Fruit fly (Drosophila melanogaster) whole organism, wandering third instar larva: ENCODE data around the gene lbl.

Experiments
- Abd-B ChIP-seq: fragments of >200 bp; optimal IDR thresholded peaks from 2 replicates; lab custom pipeline; 2017; ENCODE audit warnings: missing biosample characterization, missing genetic modification characterization
- CG32264 ChIP-seq: fragments of 200-800 bp; sonication (Bioruptor generic); optimal IDR thresholded peaks from 2 replicates; lab custom pipeline; 2016; ENCODE audit warnings: missing biosample characterization, missing genetic modification characterization
- CG9705 ChIP-seq: fragments of 200-800 bp; sonication (Bioruptor generic); optimal IDR thresholded peaks from 2 replicates; lab custom pipeline; 2018; ENCODE audit warnings: missing biosample characterization, mild to moderate bottlenecking, missing genetic modification characterization
- Dfd ChIP-seq: fragments of >200 bp; optimal IDR thresholded peaks from 2 replicates; lab custom pipeline; 2017; ENCODE audit warnings: missing biosample characterization, missing genetic modification characterization
- Dif ChIP-seq: fragments of 200-275, 200-300 bp; sonication (Bioruptor generic); optimal IDR thresholded peaks from 2 replicates; lab custom pipeline; 2018; ENCODE audit warnings: missing biosample characterization, missing genetic modification characterization; ENCODE audit not compliant: partially characterized antibody
- GATAd ChIP-seq: sonication (Bioruptor generic); optimal IDR thresholded peaks from 2 replicates; lab custom pipeline; 2016; ENCODE audit warnings: missing biosample characterization, missing genetic modification characterization
- HLH106 ChIP-seq: fragments of 200-800 bp; optimal IDR thresholded peaks from 3 replicates; lab custom pipeline; 2019; ENCODE audit warnings: missing biosample characterization, mild to moderate bottlenecking, missing genetic modification characterization, moderate library complexity
- Hnf4 ChIP-seq: fragments of 200-800 bp; sonication (Bioruptor generic); optimal IDR thresholded peaks from 2 replicates; lab custom pipeline; 2016; ENCODE audit warnings: missing biosample characterization, mild to moderate bottlenecking, missing genetic modification characterization
- Hr78 ChIP-seq: fragments of >200 bp; optimal IDR thresholded peaks from 2 replicates; lab custom pipeline; 2017; ENCODE audit warnings: missing biosample characterization, missing genetic modification characterization
- Hr83 ChIP-seq: fragments of 200-300 bp; sonication (Bioruptor generic); optimal IDR thresholded peaks from 2 replicates; lab custom pipeline; 2016; ENCODE audit warnings: missing biosample characterization, mild to moderate bottlenecking, missing genetic modification characterization, moderate library complexity; ENCODE audit not compliant: poor library complexity, severe bottlenecking
- Jra ChIP-seq: sonication (Bioruptor generic); optimal IDR thresholded peaks from 2 replicates; lab custom pipeline; 2016; ENCODE audit warnings: missing biosample characterization, missing genetic modification characterization
- Mio ChIP-seq: sonication (Bioruptor generic); optimal IDR thresholded peaks from 2 replicates; lab custom pipeline; 2016; ENCODE audit warnings: missing biosample characterization, missing genetic modification characterization
- Myc ChIP-seq: fragments of >200 bp; optimal IDR thresholded peaks from 2 replicates; lab custom pipeline; 2017
- N ChIP-seq: fragments of >200 bp; optimal IDR thresholded peaks from 2 replicates; lab custom pipeline; 2018; ENCODE audit warnings: missing biosample characterization, missing external identifiers, missing genetic modification characterization
- OdsH ChIP-seq: fragments of 200-800 bp; sonication (Bioruptor generic); optimal IDR thresholded peaks from 2 replicates; lab custom pipeline; 2016; ENCODE audit warnings: missing biosample characterization, mild to moderate bottlenecking, missing genetic modification characterization
- Rel ChIP-seq, 2 experiments: fragments of 200-800 bp; sonication (Bioruptor generic) in 1 of 2; optimal IDR thresholded peaks; 2 replicates in 1 of 2; 3 replicates in 1 of 2; lab custom pipeline; 2016 to 2019; ENCODE audit warnings: mild to moderate bottlenecking in 2 of 2, missing biosample characterization in 2 of 2, missing genetic modification characterization in 2 of 2, moderate library complexity in 1 of 2
- Sp1 ChIP-seq: fragments of 200-800 bp; sonication (Bioruptor generic); optimal IDR thresholded peaks from 3 replicates; lab custom pipeline; 2019; ENCODE audit warnings: missing biosample characterization, mild to moderate bottlenecking, missing genetic modification characterization, moderate library complexity
- Vsx2 ChIP-seq: fragments of 200-300, 225-300 bp; sonication (Bioruptor generic); optimal IDR thresholded peaks from 2 replicates; lab custom pipeline; 2018; ENCODE audit warnings: missing biosample characterization, missing genetic modification characterization; ENCODE audit not compliant: partially characterized antibody
- br ChIP-seq: fragments of 200-800 bp; sonication (Bioruptor generic); optimal IDR thresholded peaks from 2 replicates; lab custom pipeline; 2016; ENCODE audit warnings: missing biosample characterization, missing genetic modification characterization
- brk ChIP-seq: fragments of 200-800 bp; sonication (Bioruptor generic); optimal IDR thresholded peaks from 2 replicates; lab custom pipeline; 2016; ENCODE audit warnings: missing biosample characterization, mild to moderate bottlenecking, missing genetic modification characterization
- dl ChIP-seq, 2 experiments: fragments of 175-275, 200-275 bp in 1 of 2; fragments of 200-275 bp in 1 of 2; sonication (Bioruptor generic); optimal IDR thresholded peaks; lab custom pipeline; 2018; ENCODE audit warnings: mild to moderate bottlenecking in 2 of 2, missing biosample characterization in 2 of 2, missing genetic modification characterization in 2 of 2, moderate library complexity in 2 of 2; ENCODE audit not compliant: partially characterized antibody in 2 of 2, insufficient read depth in 1 of 2
- dmrt93B ChIP-seq: fragments of 200-800 bp; sonication (Bioruptor generic); optimal IDR thresholded peaks from 2 replicates; lab custom pipeline; 2018; ENCODE audit warnings: missing biosample characterization, mild to moderate bottlenecking, missing genetic modification characterization
- dsf ChIP-seq: sonication (Bioruptor generic); optimal IDR thresholded peaks from 2 replicates; lab custom pipeline; 2016; ENCODE audit warnings: missing biosample characterization, missing genetic modification characterization, borderline replicate concordance
- ey ChIP-seq: fragments of 200-800 bp; sonication (Bioruptor generic); optimal IDR thresholded peaks from 2 replicates; lab custom pipeline; 2016; ENCODE audit warnings: missing biosample characterization, missing genetic modification characterization
- foxo ChIP-seq, 2 experiments: fragments of 200-800 bp; sonication (Bioruptor generic); optimal IDR thresholded peaks; 2 replicates in 1 of 2; 3 replicates in 1 of 2; lab custom pipeline; 2016 to 2017; ENCODE audit warnings: missing biosample characterization in 2 of 2, missing genetic modification characterization in 2 of 2
- fru ChIP-seq: fragments of 200-800 bp; sonication (Bioruptor generic); optimal IDR thresholded peaks from 3 replicates; lab custom pipeline; 2016; ENCODE audit warnings: missing biosample characterization, mild to moderate bottlenecking, missing genetic modification characterization
- h ChIP-seq: fragments of 200-800 bp; sonication (Bioruptor generic); optimal IDR thresholded peaks from 3 replicates; lab custom pipeline; 2016; ENCODE audit warnings: missing biosample characterization, mild to moderate bottlenecking, missing genetic modification characterization
- jim ChIP-seq: fragments of 175-275, 200-325 bp; sonication (Bioruptor generic); optimal IDR thresholded peaks from 2 replicates; lab custom pipeline; 2016; ENCODE audit warnings: missing biosample characterization, mild to moderate bottlenecking, missing genetic modification characterization
- lola ChIP-seq: fragments of >200 bp; optimal IDR thresholded peaks from 2 replicates; lab custom pipeline; 2017; ENCODE audit warnings: missing biosample characterization, missing genetic modification characterization
- pan ChIP-seq: fragments of >200 bp; optimal IDR thresholded peaks from 2 replicates; lab custom pipeline; 2017
- psq ChIP-seq: fragments of 200-800 bp; sonication (Bioruptor generic); optimal IDR thresholded peaks from 3 replicates; lab custom pipeline; 2017; ENCODE audit warnings: missing biosample characterization, mild to moderate bottlenecking, missing genetic modification characterization, moderate library complexity
- rgr ChIP-seq: fragments of 200-800 bp; sonication (Bioruptor generic); optimal IDR thresholded peaks from 3 replicates; lab custom pipeline; 2016; ENCODE audit warnings: missing biosample characterization, mild to moderate bottlenecking, missing genetic modification characterization
- sage ChIP-seq: fragments of 200-800 bp; sonication (Bioruptor generic); optimal IDR thresholded peaks from 2 replicates; lab custom pipeline; 2016; ENCODE audit warnings: missing biosample characterization, mild to moderate bottlenecking, missing genetic modification characterization
- sv ChIP-seq: fragments of 200-800 bp; sonication (Bioruptor generic); optimal IDR thresholded peaks from 3 replicates; lab custom pipeline; 2016; ENCODE audit warnings: missing biosample characterization, missing genetic modification characterization
- tai ChIP-seq: sonication (Bioruptor generic); optimal IDR thresholded peaks from 2 replicates; lab custom pipeline; 2016; ENCODE audit warnings: missing biosample characterization, missing genetic modification characterization
- woc ChIP-seq: sonication (Bioruptor generic); optimal IDR thresholded peaks from 2 replicates; lab custom pipeline; 2016; ENCODE audit warnings: missing biosample characterization, mild to moderate bottlenecking, missing genetic modification characterization

The lbl gene

DNA sequence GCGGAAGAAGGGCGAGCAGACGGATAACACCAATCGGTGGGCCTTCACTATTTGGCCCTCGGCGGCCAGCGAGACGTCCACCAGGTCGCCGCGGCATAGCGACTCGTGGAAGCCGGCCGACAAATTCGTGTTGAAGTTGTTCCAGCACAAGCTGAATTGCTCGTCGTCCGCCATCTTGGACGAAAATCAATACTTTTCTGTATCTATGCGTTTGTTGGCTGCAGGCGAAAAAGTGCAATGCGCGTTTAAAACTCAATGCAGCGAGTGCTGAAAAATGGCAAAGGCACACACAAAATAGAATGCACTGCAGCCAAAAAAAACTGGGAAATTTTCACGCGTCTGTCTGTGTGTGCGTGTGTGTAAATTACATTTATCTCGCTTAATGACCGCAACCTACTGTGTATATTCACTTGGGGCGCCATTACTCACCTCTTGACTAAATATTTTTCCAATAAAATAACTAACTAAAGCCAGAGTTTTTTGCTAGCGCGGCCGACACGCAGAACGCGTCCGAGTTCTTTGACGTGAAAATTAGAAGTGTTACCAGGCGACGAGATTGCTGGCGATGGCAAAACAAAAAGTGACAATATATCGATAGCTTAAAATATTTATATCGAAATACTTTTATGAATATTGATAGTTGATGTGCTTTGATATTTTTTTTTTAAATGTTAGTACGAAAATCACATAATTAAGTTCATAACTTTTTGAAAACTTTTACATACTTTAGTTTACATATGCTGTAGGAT, 56.9 kb downstream of the lbl start:
- TF ChIP-seq Hnf4 (GFP tag; lab: Kevin White, UChicago) (no peak), Hr83 (GFP tag; lab: Kevin White, UChicago) (peak; percentile 12), Sp1 (GFP tag; lab: Kevin White, UChicago) (peak; percentile 42), brk (GFP tag; lab: Kevin White, UChicago) (peak; percentile 22), h (GFP tag; lab: Kevin White, UChicago) (peak; percentile 34), br (GFP tag; lab: Kevin White, UChicago) (peak; percentile 12), lola (no peak), psq (no peak), rgr (GFP tag; lab: Kevin White, UChicago) (peak; percentile 13), OdsH (GFP tag; lab: Kevin White, UChicago) (peak; percentile 0), Dif (GFP tag; lab: Kevin White, UChicago) (peak; percentile 12), woc (GFP tag; lab: Kevin White, UChicago) (peak; percentile 56), Vsx2 (GFP tag; lab: Kevin White, UChicago) (peak; percentile 62)

- TF ChIP-seq Myc (lab: Kevin White, UChicago) (peak; percentile 31), woc (GFP tag; lab: Kevin White, UChicago) (no peak), Dif (GFP tag; lab: Kevin White, UChicago) (peak; percentile 70), br (GFP tag; lab: Kevin White, UChicago) (no peak), Mio (GFP tag; lab: Kevin White, UChicago) (no peak), dl (GFP tag; optimal IDR thresholded peaks at IDR 0.05; lab: Kevin White, UChicago; ENCODE audit: insufficient read depth in 1 of 2, partially characterized antibody in 2 of 2) (peak; percentile 31 to 47), rgr (GFP tag; lab: Kevin White, UChicago) (peak; percentile 22), HLH106 (no peak), brk (GFP tag; lab: Kevin White, UChicago) (peak; percentile 42), Dfd (GFP tag; lab: Kevin White, UChicago) (no peak), lola (no peak), h (GFP tag; lab: Kevin White, UChicago) (peak; percentile 97), pan (lab: Kevin White, UChicago) (no peak), foxo (GFP tag; optimal IDR thresholded peaks at IDR 0.05; lab: Kevin White, UChicago) (peak in 1 of 2 experiments; percentile 22), Hr83 (GFP tag; lab: Kevin White, UChicago) (peak; percentile 76), Hnf4 (GFP tag; lab: Kevin White, UChicago) (peak; percentile 25), Sp1 (GFP tag; lab: Kevin White, UChicago) (peak; percentile 34), CG32264 (GFP tag; lab: Kevin White, UChicago) (peak; percentile 2), dmrt93B (GFP tag; lab: Kevin White, UChicago) (no peak), ey (GFP tag; lab: Kevin White, UChicago) (no peak), jim (GFP tag; lab: Kevin White, UChicago) (no peak), Rel (GFP tag; optimal IDR thresholded peaks at IDR 0.05; lab: Kevin White, UChicago) (no peak), Rel (tag; optimal IDR thresholded peaks at IDR 0.05; lab: Kevin White, UChicago) (peak; percentile 14), N (GFP tag; lab: Kevin White, UChicago) (no peak), psq (peak; percentile 19), fru (GFP tag; lab: Kevin White, UChicago) (no peak), sv (GFP tag; lab: Kevin White, UChicago) (no peak)
Observed at dm6 chr3R:21376331-21376761, 57.6 kb downstream of the lbl start.

dm6 chr3R:21373403-21374326, 60.3 kb downstream of the lbl start:
- TF ChIP-seq lola (no peak), ey (GFP tag; lab: Kevin White, UChicago) (no peak), CG9705 (GFP tag; lab: Kevin White, UChicago) (peak; percentile 72), Hr78 (GFP tag; lab: Kevin White, UChicago) (no peak), Dif (GFP tag; lab: Kevin White, UChicago) (no peak), foxo (GFP tag; optimal IDR thresholded peaks at IDR 0.05; lab: Kevin White, UChicago) (peak in 1 of 2 experiments; percentile 45), tai (GFP tag; lab: Kevin White, UChicago) (no peak), Rel (GFP tag; optimal IDR thresholded peaks at IDR 0.05; lab: Kevin White, UChicago) (no peak), Rel (tag; optimal IDR thresholded peaks at IDR 0.05; lab: Kevin White, UChicago) (peak; percentile 41), woc (GFP tag; lab: Kevin White, UChicago) (no peak), Hr83 (GFP tag; lab: Kevin White, UChicago) (peak; percentile 22), sage (GFP tag; lab: Kevin White, UChicago) (no peak), HLH106 (peak; percentile 51), Sp1 (GFP tag; lab: Kevin White, UChicago) (peak; percentile 31), psq (no peak), brk (GFP tag; lab: Kevin White, UChicago) (no peak), Abd-B (GFP tag; lab: Kevin White, UChicago) (no peak), CG32264 (GFP tag; lab: Kevin White, UChicago) (no peak), dmrt93B (GFP tag; lab: Kevin White, UChicago) (no peak), br (GFP tag; lab: Kevin White, UChicago) (no peak), h (GFP tag; lab: Kevin White, UChicago) (peak; percentile 8), N (GFP tag; lab: Kevin White, UChicago) (no peak), Myc (lab: Kevin White, UChicago) (peak; percentile 23), Mio (GFP tag; lab: Kevin White, UChicago) (no peak), Vsx2 (GFP tag; lab: Kevin White, UChicago) (peak; percentile 65), dsf (GFP tag; lab: Kevin White, UChicago) (no peak), GATAd (GFP tag; lab: Kevin White, UChicago) (no peak), Jra (GFP tag; lab: Kevin White, UChicago) (peak; percentile 67), sv (GFP tag; lab: Kevin White, UChicago) (peak; percentile 8)
